Fruit fly (Drosophila melanogaster) whole organism, embryonic: ENCODE data around the gene Sec61alpha.

ENCODE experiments used
- Abd-B ChIP-seq: fragments of 200-800 bp; sonication (Bioruptor generic); optimal IDR thresholded peaks from 2 replicates; lab custom pipeline; 2018; ENCODE audit warnings: missing biosample characterization, mild to moderate bottlenecking, missing genetic modification characterization, moderate library complexity
- CG11504 ChIP-seq: fragments of 200-800 bp; sonication (Bioruptor generic); optimal IDR thresholded peaks from 3 replicates; lab custom pipeline; 2019; ENCODE audit warnings: missing biosample characterization, mild to moderate bottlenecking, missing genetic modification characterization, moderate library complexity
- CG11560 ChIP-seq: fragments of 200-800 bp; sonication (Bioruptor generic); IDR thresholded peaks from 3 replicates; pipeline ENCODE4 v1.3.6; 2022; ENCODE audit warnings: missing biosample characterization, missing genetic modification characterization
- CG12236 ChIP-seq: fragments of 200-800 bp; sonication (Bioruptor generic); optimal IDR thresholded peaks from 2 replicates; lab custom pipeline; 2016; ENCODE audit warnings: missing biosample characterization, missing genetic modification characterization
- CG13123 ChIP-seq: fragments of 200-800 bp; sonication (Bioruptor generic); optimal IDR thresholded peaks from 2 replicates; lab custom pipeline; 2016; ENCODE audit warnings: missing biosample characterization, missing genetic modification characterization
- CG14050 ChIP-seq: fragments of 200-800 bp; sonication (Bioruptor generic); IDR thresholded peaks from 3 replicates; pipeline ENCODE4 v1.3.6; 2022; ENCODE audit warnings: missing biosample characterization, missing genetic modification characterization
- CG14441 ChIP-seq: fragments of 200-800 bp; sonication (Bioruptor generic); IDR thresholded peaks from 2 replicates; pipeline ENCODE4 v1.3.6; 2022; ENCODE audit warnings: missing biosample characterization, missing genetic modification characterization
- CG14965 ChIP-seq: fragments of 200-800 bp; sonication (Bioruptor generic); optimal IDR thresholded peaks from 2 replicates; lab custom pipeline; 2016; ENCODE audit warnings: missing biosample characterization, missing genetic modification characterization, borderline replicate concordance
- CG1603 ChIP-seq: fragments of 200-800 bp; sonication (Bioruptor generic); optimal IDR thresholded peaks from 2 replicates; lab custom pipeline; 2019; ENCODE audit warnings: missing biosample characterization, mild to moderate bottlenecking, missing genetic modification characterization, moderate library complexity
- CG17328 ChIP-seq: fragments of 200-800 bp; sonication (Bioruptor generic); IDR thresholded peaks from 2 replicates; pipeline ENCODE4 v1.3.6; 2022; ENCODE audit warnings: missing biosample characterization, missing genetic modification characterization
- CG17612 ChIP-seq: fragments of 200-800 bp; sonication (Bioruptor generic); IDR thresholded peaks from 2 replicates; pipeline ENCODE4 v1.3.6; 2022; ENCODE audit warnings: missing biosample characterization, missing genetic modification characterization
- CG17912 ChIP-seq: fragments of 200-800 bp; sonication (Bioruptor generic); optimal IDR thresholded peaks from 2 replicates; lab custom pipeline; 2018; ENCODE audit warnings: missing biosample characterization, mild to moderate bottlenecking, missing genetic modification characterization
- CG18011 ChIP-seq: fragments of 200-800 bp; sonication (Bioruptor generic); optimal IDR thresholded peaks from 2 replicates; lab custom pipeline; 2017; ENCODE audit warnings: missing biosample characterization, missing genetic modification characterization, mild to moderate bottlenecking, moderate library complexity, missing genotype
- CG2199 ChIP-seq: fragments of 200-800 bp; sonication (Bioruptor generic); IDR thresholded peaks from 3 replicates; pipeline ENCODE4 v1.3.6; 2022; ENCODE audit warnings: missing biosample characterization, missing genetic modification characterization
- CG3065 ChIP-seq: fragments of 200-800 bp; sonication (Bioruptor generic); optimal IDR thresholded peaks from 2 replicates; lab custom pipeline; 2016; ENCODE audit warnings: missing biosample characterization, missing genetic modification characterization
- CG31388 ChIP-seq: fragments of 200-800 bp; sonication (Bioruptor generic); optimal IDR thresholded peaks from 2 replicates; lab custom pipeline; 2016; ENCODE audit warnings: missing biosample characterization, missing genetic modification characterization
- CG31441 ChIP-seq: fragments of 200-800 bp; sonication (Bioruptor generic); IDR thresholded peaks from 2 replicates; pipeline ENCODE4 v1.3.6; 2022; ENCODE audit warnings: missing biosample characterization, missing genetic modification characterization
- CG33213 ChIP-seq: fragments of 200-800 bp; sonication (Bioruptor generic); optimal IDR thresholded peaks from 3 replicates; lab custom pipeline; 2016; ENCODE audit warnings: missing biosample characterization, missing genetic modification characterization
- CG4282 ChIP-seq: fragments of 200-800 bp; sonication (Bioruptor generic); optimal IDR thresholded peaks from 2 replicates; lab custom pipeline; 2016; ENCODE audit warnings: missing biosample characterization, missing genetic modification characterization
- CG4404 ChIP-seq: fragments of 200-800 bp; sonication (Bioruptor generic); IDR thresholded peaks from 2 replicates; pipeline ENCODE4 v1.3.6; 2022; ENCODE audit warnings: missing biosample characterization, missing genetic modification characterization
- CG8281 ChIP-seq: fragments of 200-800 bp; sonication (Bioruptor generic); optimal IDR thresholded peaks from 2 replicates; lab custom pipeline; 2018; ENCODE audit warnings: missing biosample characterization, mild to moderate bottlenecking, missing genetic modification characterization, moderate library complexity
- CG9609 ChIP-seq: fragments of 200-800 bp; sonication (Bioruptor generic); optimal IDR thresholded peaks from 3 replicates; lab custom pipeline; 2016; ENCODE audit warnings: missing biosample characterization, missing genetic modification characterization
- CG9797 ChIP-seq: fragments of 200-800 bp; sonication (Bioruptor generic); optimal IDR thresholded peaks from 3 replicates; lab custom pipeline; 2018; ENCODE audit warnings: missing biosample characterization, mild to moderate bottlenecking, missing genetic modification characterization
- D19B ChIP-seq: fragments of 200-800 bp; sonication (Bioruptor generic); optimal IDR thresholded peaks from 2 replicates; lab custom pipeline; 2017; ENCODE audit warnings: missing biosample characterization, mild to moderate bottlenecking, missing genetic modification characterization
- Dek ChIP-seq: fragments of 200-800 bp; sonication (Bioruptor generic); optimal IDR thresholded peaks from 3 replicates; lab custom pipeline; 2019; ENCODE audit warnings: missing biosample characterization, mild to moderate bottlenecking, missing genetic modification characterization, moderate library complexity
- Dip2 ChIP-seq: fragments of 200-800 bp; sonication (Bioruptor generic); IDR thresholded peaks from 2 replicates; pipeline ENCODE4 v1.3.6; 2022; ENCODE audit warnings: missing biosample characterization, missing genetic modification characterization
- E2f2 ChIP-seq: fragments of 200-800 bp; sonication (Bioruptor generic); IDR thresholded peaks from 2 replicates; pipeline ENCODE4 v1.3.6; 2022; ENCODE audit warnings: missing biosample characterization, missing genetic modification characterization
- Ets65A ChIP-seq: fragments of 200-800 bp; sonication (Bioruptor generic); peaks from one replicate; lab custom pipeline; 2016; ENCODE audit warnings: missing biosample characterization, missing genetic modification characterization
- Ets97D ChIP-seq: fragments of 200-800 bp; sonication (Bioruptor generic); optimal IDR thresholded peaks from 3 replicates; lab custom pipeline; 2016; ENCODE audit warnings: missing biosample characterization, missing genetic modification characterization
- Fer3 ChIP-seq: fragments of 200-800 bp; sonication (Bioruptor generic); optimal IDR thresholded peaks from 2 replicates; lab custom pipeline; 2018; ENCODE audit warnings: missing biosample characterization, mild to moderate bottlenecking, missing genetic modification characterization, moderate library complexity
- HLHmδ ChIP-seq: fragments of 200-800 bp; sonication (Bioruptor generic); optimal IDR thresholded peaks from 2 replicates; lab custom pipeline; 2018; ENCODE audit warnings: missing biosample characterization, mild to moderate bottlenecking, missing genetic modification characterization, moderate library complexity
- HmgZ ChIP-seq: fragments of 200-800 bp; sonication (Bioruptor generic); optimal IDR thresholded peaks from 2 replicates; lab custom pipeline; 2018; ENCODE audit warnings: missing biosample characterization, mild to moderate bottlenecking, missing genetic modification characterization
- Hmx ChIP-seq: fragments of 200-800 bp; sonication (Bioruptor generic); optimal IDR thresholded peaks from 2 replicates; lab custom pipeline; 2016; ENCODE audit warnings: missing biosample characterization, missing genetic modification characterization
- Hr78 ChIP-seq, 2 experiments: fragments of 200-800 bp in 1 of 2; fragments of >200 bp in 1 of 2; sonication (Bioruptor generic) in 1 of 2; optimal IDR thresholded peaks; 2 replicates each; lab custom pipeline; 2017 to 2019; ENCODE audit warnings: missing biosample characterization in 2 of 2, missing genetic modification characterization in 2 of 2, mild to moderate bottlenecking in 1 of 2, moderate library complexity in 1 of 2
- MTF-1 ChIP-seq: fragments of 200-800 bp; sonication (Bioruptor generic); optimal IDR thresholded peaks from 2 replicates; lab custom pipeline; 2018; ENCODE audit warnings: missing biosample characterization, mild to moderate bottlenecking, missing genetic modification characterization, borderline replicate concordance
- Max ChIP-seq: fragments of 200-800 bp; sonication (Bioruptor generic); optimal IDR thresholded peaks from 2 replicates; lab custom pipeline; 2016; ENCODE audit warnings: missing biosample characterization, mild to moderate bottlenecking, missing genetic modification characterization
- Usf ChIP-seq: fragments of 200-800 bp; sonication (Bioruptor generic); optimal IDR thresholded peaks from 2 replicates; lab custom pipeline; 2017; ENCODE audit warnings: missing genotype, missing biosample characterization, missing genetic modification characterization
- bcd ChIP-seq: fragments of 200-800 bp; sonication (Bioruptor generic); optimal IDR thresholded peaks from 2 replicates; lab custom pipeline; 2017; ENCODE audit warnings: missing biosample characterization, mild to moderate bottlenecking, missing genetic modification characterization
- cad ChIP-seq: fragments of >200 bp; optimal IDR thresholded peaks from 2 replicates; lab custom pipeline; 2017; ENCODE audit warnings: missing biosample characterization, missing genetic modification characterization
- corto ChIP-seq: fragments of 200-800 bp; sonication (Bioruptor generic); optimal IDR thresholded peaks from 2 replicates; lab custom pipeline; 2016; ENCODE audit warnings: missing biosample characterization, mild to moderate bottlenecking, missing genetic modification characterization, moderate library complexity
- crol ChIP-seq: fragments of 200-800 bp; sonication (Bioruptor generic); IDR thresholded peaks from 2 replicates; pipeline ENCODE4 v1.3.6; 2022; ENCODE audit warnings: missing biosample characterization, missing genetic modification characterization
- dm ChIP-seq: fragments of 200-800 bp; sonication (Bioruptor generic); optimal IDR thresholded peaks from 3 replicates; lab custom pipeline; 2016; ENCODE audit warnings: missing biosample characterization, missing genetic modification characterization
- eyg ChIP-seq: fragments of 200-800 bp; sonication (Bioruptor generic); optimal IDR thresholded peaks from 3 replicates; lab custom pipeline; 2016; ENCODE audit warnings: missing biosample characterization, missing genetic modification characterization
- fd64A ChIP-seq: fragments of 200-800 bp; sonication (Bioruptor generic); optimal IDR thresholded peaks from 3 replicates; lab custom pipeline; 2018; ENCODE audit warnings: missing biosample characterization, mild to moderate bottlenecking, missing genetic modification characterization
- fru ChIP-seq: fragments of >200 bp; optimal IDR thresholded peaks from 2 replicates; lab custom pipeline; 2017
- gfzf ChIP-seq: fragments of 200-800 bp; sonication (Bioruptor generic); optimal IDR thresholded peaks from 2 replicates; lab custom pipeline; 2016; ENCODE audit warnings: missing biosample characterization, mild to moderate bottlenecking, missing genetic modification characterization, moderate library complexity
- kay ChIP-seq: fragments of 200-800 bp; sonication (Bioruptor generic); optimal IDR thresholded peaks from 2 replicates; lab custom pipeline; 2016; ENCODE audit warnings: missing biosample characterization, missing genetic modification characterization
- otp ChIP-seq: fragments of 200-800 bp; sonication (Bioruptor generic); IDR thresholded peaks from 3 replicates; pipeline ENCODE4, ENCODE4 v1.3.6; 2022; ENCODE audit warnings: missing biosample characterization, missing genetic modification characterization
- repo ChIP-seq: fragments of 200-800 bp; sonication (Bioruptor generic); optimal IDR thresholded peaks from 2 replicates; lab custom pipeline; 2016; ENCODE audit warnings: missing biosample characterization, missing genetic modification characterization
- sens ChIP-seq: fragments of 200-800 bp; sonication (Bioruptor generic); peaks from one replicate; lab custom pipeline; 2016; ENCODE audit warnings: missing biosample characterization, missing genetic modification characterization
- tio ChIP-seq: fragments of 200-800 bp; sonication (Bioruptor generic); optimal IDR thresholded peaks from 2 replicates; lab custom pipeline; 2017; ENCODE audit warnings: missing biosample characterization, missing genetic modification characterization, inconsistent platforms
- tup ChIP-seq: fragments of 200-800 bp; sonication (Bioruptor generic); optimal IDR thresholded peaks from 2 replicates; lab custom pipeline; 2016; ENCODE audit warnings: missing biosample characterization, mild to moderate bottlenecking, missing genetic modification characterization, moderate library complexity
- zen ChIP-seq: fragments of 200-800 bp; sonication (Bioruptor generic); optimal IDR thresholded peaks from 3 replicates; lab custom pipeline; 2018; ENCODE audit warnings: missing biosample characterization, mild to moderate bottlenecking, missing genetic modification characterization, moderate library complexity

The Sec61alpha gene

DNA sequence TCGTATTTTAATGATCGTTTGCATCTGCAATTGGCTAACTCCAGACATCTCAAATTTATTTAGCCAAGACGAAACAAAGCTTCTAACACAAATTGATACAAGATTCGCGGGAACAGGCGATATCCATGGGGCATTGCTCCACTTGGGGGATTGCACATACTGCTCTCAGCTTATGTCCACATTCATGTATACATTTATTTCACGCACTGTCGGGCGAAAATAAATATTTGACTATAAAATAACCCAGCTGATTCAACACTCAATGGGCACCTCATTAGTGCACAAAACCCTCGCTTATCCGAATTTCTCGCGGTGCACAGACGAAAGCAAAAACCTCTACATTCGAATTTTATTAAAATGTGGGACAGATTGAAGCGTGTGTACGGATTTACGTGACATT lies 18.9 kb downstream of the Sec61alpha start (continued):
- no peak for TF ChIP-seq corto (GFP tag; lab: Kevin White, UChicago)
- no peak for TF ChIP-seq CG9797 (GFP tag; lab: Kevin White, UChicago)
- TF ChIP-seq Usf (GFP tag; lab: Kevin White, UChicago) = no peak
- no peak for TF ChIP-seq cad
- peak; percentile 37 for TF ChIP-seq Fer3 (tag; lab: Kevin White, UChicago)
- no peak for TF ChIP-seq Dip2
- no peak for TF ChIP-seq bcd (GFP tag; lab: Kevin White, UChicago)
- TF ChIP-seq otp (GFP tag; lab: Robert Waterston, UW) = no peak
- no peak for TF ChIP-seq CG9609 (GFP tag; lab: Kevin White, UChicago)
- no peak; the same call in 1 of the 2 replicates for TF ChIP-seq E2f2
- no peak for TF ChIP-seq CG2199 (GFP tag; lab: Robert Waterston, UW)
- TF ChIP-seq kay = no peak
- peak; percentile 25 for TF ChIP-seq CG8281 (tag; lab: Kevin White, UChicago)
- TF ChIP-seq CG17328 = 0 out of 2 replicates have a peak, but pooled peaks have one; percentile 25
- TF ChIP-seq CG18011 (GFP tag; lab: Kevin White, UChicago) = peak; percentile 16
- peak; percentile 12 for TF ChIP-seq HmgZ
- TF ChIP-seq fd64A (GFP tag; lab: Kevin White, UChicago) = peak; percentile 63
- no peak for TF ChIP-seq CG12236 (GFP tag; lab: Kevin White, UChicago)
- TF ChIP-seq CG14441 (GFP tag; lab: Robert Waterston, UW) = peak; percentile 39; the same call in 1 of the 2 replicates
- peak; percentile 55 for TF ChIP-seq sens (GFP tag; lab: Kevin White, UChicago)
- TF ChIP-seq Max (GFP tag; lab: Kevin White, UChicago) = no peak
- no peak for TF ChIP-seq CG17912 (GFP tag; lab: Kevin White, UChicago)
- no peak for TF ChIP-seq CG3065 (GFP tag; lab: Kevin White, UChicago)
- TF ChIP-seq MTF-1 = peak; percentile 50
- no peak for TF ChIP-seq gfzf (GFP tag; lab: Kevin White, UChicago)
- no peak for TF ChIP-seq CG11560 (tag; lab: Robert Waterston, UW)
- TF ChIP-seq D19B (GFP tag; lab: Kevin White, UChicago) = no peak
- no peak for TF ChIP-seq Hmx (GFP tag; lab: Kevin White, UChicago)
- no peak for TF ChIP-seq CG14965 (GFP tag; lab: Kevin White, UChicago)
- no peak for TF ChIP-seq Ets65A (GFP tag; lab: Kevin White, UChicago)
- TF ChIP-seq crol = no peak
- TF ChIP-seq CG31388 (GFP tag; lab: Kevin White, UChicago) = no peak
- TF ChIP-seq CG33213 (GFP tag; lab: Kevin White, UChicago) = peak; percentile 33
- no peak for TF ChIP-seq CG17612 (GFP tag; lab: Robert Waterston, UW)
- TF ChIP-seq dm (GFP tag; lab: Kevin White, UChicago) = no peak
- TF ChIP-seq Ets97D (GFP tag; lab: Kevin White, UChicago) = no peak
- TF ChIP-seq zen (tag; lab: Kevin White, UChicago) = no peak
- TF ChIP-seq tio (GFP tag; lab: Kevin White, UChicago) = no peak
- no peak for TF ChIP-seq CG4404 (GFP tag; lab: Robert Waterston, UW)
- TF ChIP-seq eyg (GFP tag; lab: Kevin White, UChicago) = no peak
- TF ChIP-seq CG31441 = no peak
- TF ChIP-seq Abd-B (GFP tag; lab: Kevin White, UChicago) = no peak
- TF ChIP-seq CG11504 (tag; lab: Kevin White, UChicago) = peak; percentile 46
- peak; percentile 57 for TF ChIP-seq CG1603 (tag; lab: Kevin White, UChicago)
- TF ChIP-seq HLHmδ (GFP tag; lab: Kevin White, UChicago) = peak; percentile 32
- no peak for TF ChIP-seq Hr78 (GFP tag; optimal IDR thresholded peaks at IDR 0.05; lab: Kevin White, UChicago)
- TF ChIP-seq Dek (tag; lab: Kevin White, UChicago) = no peak
- TF ChIP-seq CG13123 = no peak
- no peak for TF ChIP-seq tup
- TF ChIP-seq CG4282 (GFP tag; lab: Kevin White, UChicago) = no peak
- no peak for TF ChIP-seq repo
- TF ChIP-seq CG14050 (GFP tag; lab: Robert Waterston, UW) = no peak
- TF ChIP-seq fru (lab: Kevin White, UChicago) = no peak
